Worm (Caenorhabditis elegans) whole organism, early embryonic: ENCODE measurements around the gene gpd-1.

ENCODE experiments used
- B0310.2 ChIP-seq: sonication (generic microtip); optimal IDR thresholded peaks from 2 replicates; lab custom pipeline; 2016; ENCODE audit warnings: mild to moderate bottlenecking, missing genetic modification characterization, missing compliant biosample characterization
- F13C5.2 ChIP-seq: sonication (generic microtip); optimal IDR thresholded peaks from 2 replicates; lab custom pipeline; 2017; ENCODE audit warnings: mild to moderate bottlenecking, missing genetic modification characterization, inconsistent platforms, missing compliant biosample characterization
- ama-1 ChIP-seq: fragments of 150-350 bp; optimal IDR thresholded peaks from 2 replicates; lab custom pipeline; 2014
- ceh-36 ChIP-seq: sonication (generic microtip); optimal IDR thresholded peaks from 2 replicates; lab custom pipeline; 2016; ENCODE audit warnings: missing genetic modification characterization, inconsistent platforms, missing compliant biosample characterization
- ets-7 ChIP-seq: sonication (generic microtip); optimal IDR thresholded peaks from 2 replicates; lab custom pipeline; 2016; ENCODE audit warnings: missing genotype, missing genetic modification characterization, missing compliant biosample characterization
- hmbx-1 ChIP-seq: sonication (generic microtip); optimal IDR thresholded peaks from 2 replicates; lab custom pipeline; 2016; ENCODE audit warnings: mild to moderate bottlenecking, missing genetic modification characterization, missing compliant biosample characterization
- hmg-4 ChIP-seq: fragments of 200-800 bp; sonication (Bioruptor generic); optimal IDR thresholded peaks from 2 replicates; lab custom pipeline; 2018; ENCODE audit warnings: mild to moderate bottlenecking, missing genetic modification characterization, missing compliant biosample characterization
- hnd-1 ChIP-seq: sonication (generic microtip); optimal IDR thresholded peaks from 2 replicates; lab custom pipeline; 2016; ENCODE audit warnings: missing genetic modification characterization, missing compliant biosample characterization
- pes-1 ChIP-seq: fragments of 200-800 bp; sonication (Bioruptor generic); IDR thresholded peaks from 2 replicates; pipeline ENCODE4 v1.3.6; 2022; ENCODE audit warnings: missing genetic modification reagents, missing genetic modification characterization, missing compliant biosample characterization
- scrt-1 ChIP-seq: fragments of 200-800 bp; sonication (Bioruptor generic); IDR thresholded peaks from 2 replicates; pipeline ENCODE4 v1.3.6; 2022; ENCODE audit warnings: missing genetic modification characterization, missing compliant biosample characterization
- sea-1 ChIP-seq: fragments of 200-800 bp; sonication (Bioruptor generic); conservative IDR thresholded peaks from 2 replicates; pipeline ENCODE4 v1.3.6; 2022; ENCODE audit warnings: missing genetic modification characterization, missing compliant biosample characterization
- tbx-37 ChIP-seq: fragments of 200-800 bp; sonication (Bioruptor generic); conservative IDR thresholded peaks from 2 replicates; pipeline ENCODE4 v1.3.6; 2022; ENCODE audit warnings: missing genetic modification reagents, missing genetic modification characterization, missing compliant biosample characterization

DNA sequence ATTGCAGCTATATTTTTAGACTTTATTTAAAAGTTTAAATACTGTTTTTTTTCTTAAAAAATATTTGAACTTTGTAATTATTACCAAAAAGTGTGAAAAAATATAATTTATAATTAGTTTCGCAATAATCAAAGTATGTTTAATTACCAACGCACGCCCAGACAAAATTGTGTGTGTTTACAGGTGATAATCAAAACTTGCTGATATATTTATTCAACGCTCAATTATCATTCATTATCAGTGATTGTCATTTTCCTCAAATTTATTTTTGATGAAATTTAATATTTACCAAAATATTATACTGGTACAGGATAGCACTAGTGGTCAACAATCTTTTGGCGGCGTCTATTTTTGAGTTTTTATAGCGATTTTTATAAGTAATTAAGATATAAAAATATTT, 20.9 kb upstream of the gpd-1 start:
- TF ChIP-seq scrt-1 (no peak), tbx-37 (no peak), ama-1 (no peak), ets-7 (tag; lab: Kevin White, UChicago) (no peak), hnd-1 (tag; lab: Kevin White, UChicago) (no peak), F13C5.2 (tag; lab: Kevin White, UChicago) (no peak), sea-1 (no peak), pes-1 (no peak), hmg-4 (no peak), hmbx-1 (tag; lab: Kevin White, UChicago) (no peak), ceh-36 (tag; lab: Kevin White, UChicago) (no peak), B0310.2 (tag; lab: Kevin White, UChicago) (no peak)
